Worm (Caenorhabditis elegans): ENCODE data around the gene R12B2.8.

The R12B2.8 gene

DNA sequence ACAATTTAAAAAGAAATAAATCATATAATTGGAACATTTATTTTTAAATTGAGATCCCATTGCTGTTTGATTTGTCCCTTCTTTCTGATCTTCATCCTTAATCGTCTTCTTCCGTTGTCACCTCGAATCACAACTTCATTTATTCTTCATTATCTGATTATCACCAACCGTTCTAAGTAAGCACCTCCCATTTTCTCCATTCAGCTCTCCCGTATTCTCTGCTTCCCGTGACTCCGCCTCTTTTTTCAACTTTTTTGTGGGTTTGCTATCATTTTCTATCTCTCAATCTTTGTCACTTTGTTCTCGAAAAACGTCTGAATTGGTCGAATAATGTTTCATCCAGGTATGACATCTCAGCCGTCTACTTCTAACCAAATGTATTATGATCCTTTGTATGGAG, 7.8 kb upstream of the R12B2.8 start, which contains the start of gene sma-4:
sma-4 (plus strand) TSS at position 301 of the 400 bp plus-strand sequence.
- TF ChIP-seq W03F9.2 (tag; optimal IDR thresholded peaks at IDR 0.05): no peak
- no peak for TF ChIP-seq him-1 (tag; optimal IDR thresholded peaks at IDR 0.05)
- no peak for TF ChIP-seq dao-5 (tag; optimal IDR thresholded peaks at IDR 0.05)

DNA sequence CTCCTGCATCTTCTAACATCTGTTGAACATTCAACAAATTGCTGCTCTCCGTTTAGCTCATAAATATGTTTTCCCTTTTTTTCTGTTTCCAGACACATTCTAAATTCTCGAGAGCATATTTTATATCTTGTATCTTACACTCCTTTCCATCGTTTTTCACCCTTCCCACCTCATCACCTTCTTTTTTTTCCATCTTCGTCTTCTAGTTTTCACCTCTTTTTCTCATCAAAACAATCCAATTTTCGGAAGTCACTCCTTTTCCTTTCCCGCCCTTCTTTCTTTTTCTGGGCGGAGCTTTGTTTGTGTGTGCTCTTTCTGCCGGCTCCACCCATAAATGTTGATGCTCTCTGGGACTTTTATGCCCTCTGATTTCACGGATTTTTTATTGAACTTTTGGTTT, 901 bp upstream of the R12B2.8 start:
- TF ChIP-seq W03F9.2 (tag; optimal IDR thresholded peaks at IDR 0.05) (no peak), him-1 (tag; optimal IDR thresholded peaks at IDR 0.05) (no peak), dao-5 (tag; optimal IDR thresholded peaks at IDR 0.05) (no peak)

DNA sequence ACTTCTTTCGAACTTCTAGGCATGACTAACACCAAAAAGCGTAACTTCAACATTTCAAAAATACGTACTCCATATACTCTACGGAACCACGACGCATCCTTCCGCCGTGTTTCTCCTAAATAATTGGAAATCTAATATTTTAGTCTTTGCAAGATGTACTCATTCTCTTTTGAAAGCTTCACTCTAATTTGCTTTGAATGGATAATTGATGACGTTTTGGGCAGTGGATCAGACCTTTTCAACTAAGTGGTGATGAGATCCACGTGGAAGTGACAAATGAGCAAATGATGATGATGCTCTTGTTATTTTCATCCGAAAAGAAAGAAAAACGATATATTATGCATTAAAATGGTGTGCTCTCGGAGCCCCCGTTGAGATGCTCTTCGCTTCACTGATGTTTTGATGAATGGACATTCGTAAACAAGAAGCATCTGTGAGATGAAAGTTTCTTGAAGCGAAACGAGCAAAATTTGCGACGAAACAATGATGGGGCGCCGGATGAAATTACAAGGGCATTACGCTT, 794 bp downstream of the R12B2.8 start:
- TF ChIP-seq dao-5 (tag; optimal IDR thresholded peaks at IDR 0.05) (no peak), W03F9.2 (tag; optimal IDR thresholded peaks at IDR 0.05) (no peak), him-1 (tag; optimal IDR thresholded peaks at IDR 0.05) (no peak)

DNA sequence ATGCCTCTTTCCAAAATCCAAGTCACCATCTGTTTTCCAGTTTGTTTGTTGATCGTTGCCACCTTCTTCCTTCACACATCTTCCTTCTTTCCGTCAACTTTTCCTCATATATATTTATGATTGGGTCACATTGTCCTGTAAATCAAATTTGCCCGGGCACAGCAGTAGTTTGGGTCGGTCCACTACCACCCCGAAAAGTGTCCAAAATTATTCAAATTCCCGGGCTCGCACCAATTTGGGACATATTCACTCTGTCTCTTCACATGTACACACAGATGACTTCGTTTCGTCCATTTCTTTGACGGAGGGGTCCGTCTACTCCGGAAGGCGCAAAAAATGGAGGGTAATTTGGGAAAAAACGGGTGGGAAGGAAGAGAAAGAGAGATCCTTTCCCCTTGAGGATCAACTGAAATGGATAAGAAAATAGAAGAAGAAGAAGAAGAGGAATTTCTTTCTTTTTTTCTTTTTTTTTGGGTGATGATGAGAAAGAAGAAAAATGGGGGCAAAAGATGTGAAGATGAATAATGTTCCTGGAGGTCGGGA, 3.2 kb downstream of the R12B2.8 start:
- TF ChIP-seq him-1 (tag; optimal IDR thresholded peaks at IDR 0.05) (peak; percentile 39), dao-5 (tag; optimal IDR thresholded peaks at IDR 0.05) (no peak)

- TF ChIP-seq W03F9.2 (tag; optimal IDR thresholded peaks at IDR 0.05): no peak
- no peak for TF ChIP-seq him-1 (tag; optimal IDR thresholded peaks at IDR 0.05)
- no peak for TF ChIP-seq dao-5 (tag; optimal IDR thresholded peaks at IDR 0.05)
Observed at ce11 chrIII:5828065-5828464, 4.3 kb downstream of the R12B2.8 start.

ce11 chrIII:5832442-5832841, 8.7 kb downstream of the R12B2.8 start:
- no peak for TF ChIP-seq W03F9.2 (tag; optimal IDR thresholded peaks at IDR 0.05)
- no peak for TF ChIP-seq him-1 (tag; optimal IDR thresholded peaks at IDR 0.05)
- no peak for TF ChIP-seq dao-5 (tag; optimal IDR thresholded peaks at IDR 0.05)

DNA sequence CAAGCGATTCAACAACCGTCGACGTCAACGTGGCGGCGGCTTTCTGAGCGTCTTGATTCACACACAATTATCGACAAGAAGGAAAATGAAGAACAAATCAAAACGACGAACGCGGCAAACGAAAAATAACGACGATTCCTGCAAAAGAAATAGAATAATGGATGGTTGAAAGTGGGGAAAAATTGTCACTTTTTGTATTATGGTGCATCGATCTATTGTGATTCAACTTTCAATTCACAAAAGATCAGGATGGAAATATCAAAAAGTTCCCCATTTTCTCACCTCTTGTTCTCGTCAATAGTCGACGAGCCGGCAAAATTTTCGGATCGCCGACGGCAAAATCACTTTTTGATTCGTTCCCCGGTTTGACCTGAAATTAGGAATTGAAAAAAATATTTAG, 9.7 kb downstream of the R12B2.8 start, which contains the start of the genes R12B2.13 and mdt-15:
R12B2.13 (minus strand) TSS at position 101 of the 400 bp plus-strand sequence.
mdt-15 (minus strand) TSS at position 376 of the 400 bp plus-strand sequence.
- TF ChIP-seq W03F9.2 (tag; optimal IDR thresholded peaks at IDR 0.05) (no peak), dao-5 (tag; optimal IDR thresholded peaks at IDR 0.05) (no peak), him-1 (tag; optimal IDR thresholded peaks at IDR 0.05) (no peak)

- TF ChIP-seq him-1 (tag; optimal IDR thresholded peaks at IDR 0.05) (no peak), dao-5 (tag; optimal IDR thresholded peaks at IDR 0.05) (no peak), W03F9.2 (tag; optimal IDR thresholded peaks at IDR 0.05) (no peak)
Observed at ce11 chrIII:5834053-5834452, 10.3 kb downstream of the R12B2.8 start, which contains the start of gene R12B2.6. TSS of gene R12B2.6 (minus strand) at chrIII:5834153.

ce11 chrIII:5834663-5835062, 10.9 kb downstream of the R12B2.8 start:
- TF ChIP-seq him-1 (tag; optimal IDR thresholded peaks at IDR 0.05): no peak
- no peak for TF ChIP-seq W03F9.2 (tag; optimal IDR thresholded peaks at IDR 0.05)
- TF ChIP-seq dao-5 (tag; optimal IDR thresholded peaks at IDR 0.05): no peak

- TF ChIP-seq him-1 (tag; optimal IDR thresholded peaks at IDR 0.05) (no peak), W03F9.2 (tag; optimal IDR thresholded peaks at IDR 0.05) (no peak), dao-5 (tag; optimal IDR thresholded peaks at IDR 0.05) (no peak)
Observed at ce11 chrIII:5835163-5835871, 11.6 kb downstream of the R12B2.8 start.

DNA sequence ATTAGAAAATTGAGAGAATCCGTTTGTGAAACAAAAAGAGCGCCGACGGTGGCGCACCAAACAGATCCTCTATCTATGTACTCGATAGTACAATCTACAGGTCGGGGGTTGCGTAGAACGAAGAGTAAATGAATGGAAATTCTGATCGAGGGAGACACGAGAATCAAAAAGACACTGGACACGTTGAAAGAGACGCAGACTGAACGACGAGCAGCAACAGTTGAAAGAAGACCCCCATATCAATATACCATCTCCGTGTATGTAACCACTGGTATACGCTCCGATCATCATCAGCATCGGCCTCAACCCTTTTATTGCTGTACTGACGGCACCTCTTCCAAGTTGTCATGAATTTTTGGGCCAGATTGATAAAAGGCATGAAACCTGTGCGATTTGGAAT, 12.5 kb downstream of the R12B2.8 start:
- TF ChIP-seq him-1 (tag; optimal IDR thresholded peaks at IDR 0.05): no peak
- TF ChIP-seq dao-5 (tag; optimal IDR thresholded peaks at IDR 0.05): no peak
- TF ChIP-seq W03F9.2 (tag; optimal IDR thresholded peaks at IDR 0.05): no peak

DNA sequence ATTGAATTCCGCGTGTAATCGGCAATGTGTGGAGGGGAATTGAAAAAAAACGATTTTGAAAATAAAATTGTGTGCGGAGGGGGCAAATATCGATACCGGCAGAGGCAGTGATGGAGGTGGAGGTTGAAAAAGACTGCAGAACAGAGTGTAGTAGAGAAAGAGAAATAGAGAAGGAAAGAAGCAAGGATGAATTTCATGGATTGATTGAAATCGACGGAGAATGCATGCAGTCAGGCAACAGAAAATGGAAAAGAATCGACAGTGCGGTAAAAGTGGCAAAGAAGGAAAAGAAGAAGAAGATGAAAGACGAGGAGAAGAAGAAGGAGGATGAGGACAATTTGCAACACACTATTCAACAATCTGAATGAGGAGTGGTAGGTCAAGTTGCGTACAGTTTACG, 13.1 kb downstream of the R12B2.8 start, which contains the start of gene W04D12.1:
W04D12.1 (plus strand) TSS at position 111 of the 400 bp plus-strand sequence.
- TF ChIP-seq him-1 (tag; optimal IDR thresholded peaks at IDR 0.05) (no peak), dao-5 (tag; optimal IDR thresholded peaks at IDR 0.05) (no peak), W03F9.2 (tag; optimal IDR thresholded peaks at IDR 0.05) (no peak)

DNA sequence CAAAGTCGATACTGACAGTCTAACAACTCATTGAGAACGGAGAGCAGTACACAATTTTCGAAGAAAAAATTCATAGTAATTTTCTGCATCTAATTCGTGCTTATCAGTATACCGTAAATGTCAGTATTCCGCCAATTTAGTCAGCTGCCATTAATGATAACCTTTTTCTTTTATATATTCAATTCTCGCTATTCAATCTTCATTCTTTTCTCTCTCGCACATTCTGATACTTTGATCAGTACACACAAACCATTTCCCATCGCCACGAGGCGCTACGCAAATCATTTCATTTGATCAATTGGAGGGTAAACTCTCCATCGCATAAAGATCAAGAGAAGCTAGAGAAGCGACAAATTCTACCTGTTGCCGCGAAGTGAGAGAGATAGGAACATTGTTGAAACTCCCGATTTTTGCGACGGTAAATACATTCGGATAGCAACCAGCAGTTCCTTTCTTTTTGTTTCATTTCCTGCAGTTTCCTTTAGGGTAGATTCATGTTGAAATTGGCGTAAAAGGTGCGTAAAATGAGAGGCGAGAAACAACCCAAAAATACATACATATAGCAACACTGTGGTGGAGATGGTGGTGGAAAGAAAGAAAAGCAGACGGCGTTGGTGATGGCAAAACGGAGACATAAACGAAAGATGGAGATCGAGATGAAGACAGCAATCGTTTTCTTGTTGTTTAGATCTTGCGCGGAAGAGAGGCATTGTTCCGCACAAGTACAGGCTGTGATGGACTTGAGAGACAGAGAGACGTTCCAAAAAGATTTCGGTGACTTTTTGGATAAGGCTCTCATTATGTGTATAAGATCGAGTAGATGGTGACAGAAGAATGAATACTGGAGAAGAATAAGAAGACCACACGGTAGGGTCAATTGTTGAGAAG, 14.7 kb downstream of the R12B2.8 start:
- TF ChIP-seq W03F9.2 (tag; optimal IDR thresholded peaks at IDR 0.05) (no peak), him-1 (tag; optimal IDR thresholded peaks at IDR 0.05) (no peak), dao-5 (tag; optimal IDR thresholded peaks at IDR 0.05) (no peak)
